Fruit fly (Drosophila melanogaster): ENCODE data around the gene ver.

DNA sequence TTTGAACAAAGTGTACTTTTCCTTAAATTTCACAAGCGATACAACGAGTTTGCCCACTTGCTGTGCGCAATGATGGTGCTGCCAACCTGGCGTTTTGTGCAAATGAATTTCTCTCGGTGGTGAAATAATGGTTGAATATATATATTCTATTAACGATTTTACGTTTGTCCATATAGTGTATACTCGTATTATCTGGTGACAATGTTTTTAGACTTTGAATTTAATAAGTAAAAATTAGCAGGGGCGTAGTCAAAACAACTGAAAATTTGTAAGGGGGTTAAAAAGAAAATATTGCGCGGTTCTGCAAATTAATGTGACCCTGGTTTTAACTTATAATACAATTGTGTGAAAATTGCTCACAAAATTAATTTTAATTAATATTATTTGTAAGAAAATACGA lies at the start of gene ver, which contains the start of gene Gcn5:
- TF ChIP-seq CG3032 (tag; optimal IDR thresholded peaks at IDR 0.05) (peak; percentile 94), cyc (GFP tag; optimal IDR thresholded peaks at IDR 0.05) (peak; percentile 97), CG3919 (GFP tag; optimal IDR thresholded peaks at IDR 0.05) (peak; percentile 97), Smox (GFP tag; optimal IDR thresholded peaks at IDR 0.05) (peak; percentile 97), CG6854 (GFP tag; optimal IDR thresholded peaks at IDR 0.05) (peak; percentile 93), Sox102F (GFP tag; optimal IDR thresholded peaks at IDR 0.05) (peak; percentile 98), fd85E (GFP tag; optimal IDR thresholded peaks at IDR 0.05) (peak; percentile 72), CG10631 (GFP tag; optimal IDR thresholded peaks at IDR 0.05) (peak; percentile 96), CG6276 (GFP tag; optimal IDR thresholded peaks at IDR 0.05) (peak; percentile 96), CG32006 (GFP tag; optimal IDR thresholded peaks at IDR 0.05) (peak; percentile 97), CG16779 (tag; optimal IDR thresholded peaks at IDR 0.05) (peak; percentile 90), Hr38 (GFP tag; optimal IDR thresholded peaks at IDR 0.05) (peak; percentile 12)

Data from whole organism, prepupa.